Worm (Caenorhabditis elegans) whole organism, L1 larva: ENCODE results near the gene M04C3.2.
A peak's percentile ranks its signal among the peaks of the same experiment; 100 is the strongest.

ENCODE experiments used
- aha-1 ChIP-seq: fragments of 150-350 bp; optimal IDR thresholded peaks from 2 replicates; lab custom pipeline; 2014; ENCODE audit warnings: missing biosample characterization, missing genetic modification characterization
- alr-1 ChIP-seq: fragments of 200-800 bp; sonication (Bioruptor generic); optimal IDR thresholded peaks from 2 replicates; lab custom pipeline; 2018; ENCODE audit warnings: borderline replicate concordance, mild to moderate bottlenecking, missing genetic modification characterization, missing compliant biosample characterization
- blmp-1 ChIP-seq: fragments of 150-350 bp; optimal IDR thresholded peaks from 2 replicates; lab custom pipeline; 2014; ENCODE audit warnings: missing biosample characterization, missing genetic modification characterization
- ceh-82 ChIP-seq, 3 experiments: fragments of 150-350 bp in 1 of 3; sonication (generic microtip) in 2 of 3; optimal IDR thresholded peaks; 2 replicates each; lab custom pipeline; 2014 to 2017; ENCODE audit warnings: missing biosample characterization in 3 of 3, missing genetic modification characterization in 3 of 3
- ceh-88 ChIP-seq: fragments of 200-800 bp; sonication (Bioruptor generic); IDR thresholded peaks from 2 replicates; pipeline ENCODE4 v1.3.6; 2022; ENCODE audit warnings: missing genetic modification characterization, missing compliant biosample characterization
- ces-1 ChIP-seq: fragments of 150-350 bp; optimal IDR thresholded peaks from 2 replicates; lab custom pipeline; 2014; ENCODE audit warnings: missing biosample characterization, missing genetic modification reagents, missing genetic modification characterization
- dsc-1 ChIP-seq: sonication (generic microtip); optimal IDR thresholded peaks from 2 replicates; lab custom pipeline; 2016; ENCODE audit warnings: mild to moderate bottlenecking, missing genetic modification characterization, missing compliant biosample characterization
- efl-1 ChIP-seq, 4 experiments: fragments of 150-350 bp; optimal IDR thresholded peaks in 3 of 4; peaks in 1 of 4; 1 replicate in 1 of 4; 2 replicates in 3 of 4; lab custom pipeline; 2014; ENCODE audit warnings: missing biosample characterization in 2 of 4, missing genetic modification characterization in 2 of 4, missing genetic modification reagents in 2 of 4
- elt-2 ChIP-seq: sonication (generic microtip); optimal IDR thresholded peaks from 2 replicates; lab custom pipeline; 2016; ENCODE audit warnings: missing genetic modification characterization, mild to moderate bottlenecking, inconsistent platforms, missing compliant biosample characterization, missing genetic modification reagents
- ets-5 ChIP-seq: fragments of 200-800 bp; sonication (Bioruptor generic); IDR thresholded peaks from 2 replicates; pipeline ENCODE4 v1.3.6; 2022; ENCODE audit warnings: missing genetic modification characterization, missing compliant biosample characterization
- fos-1 ChIP-seq: fragments of 150-350 bp; optimal IDR thresholded peaks from 2 replicates; lab custom pipeline; 2014; ENCODE audit warnings: missing biosample characterization, missing genetic modification characterization
- irx-1 ChIP-seq: sonication (generic microtip); optimal IDR thresholded peaks from 2 replicates; lab custom pipeline; 2016; ENCODE audit warnings: missing genetic modification characterization, missing compliant biosample characterization
- isw-1 ChIP-seq: fragments of 200-800 bp; sonication (Bioruptor generic); IDR thresholded peaks from 2 replicates; pipeline ENCODE4 v1.3.6; 2022; ENCODE audit warnings: missing genetic modification characterization, missing compliant biosample characterization
- lin-13 ChIP-seq: fragments of 150-350 bp; optimal IDR thresholded peaks from 2 replicates; lab custom pipeline; 2014; ENCODE audit warnings: missing biosample characterization, missing genetic modification reagents, missing genetic modification characterization
- lin-35 ChIP-seq, 2 experiments: fragments of 150-350 bp; optimal IDR thresholded peaks; 2 replicates each; lab custom pipeline; 2014; ENCODE audit warnings: missing biosample characterization in 2 of 2, missing genetic modification characterization in 2 of 2, missing genetic modification reagents in 2 of 2
- mef-2 ChIP-seq: fragments of 150-350 bp; optimal IDR thresholded peaks from 2 replicates; lab custom pipeline; 2014; ENCODE audit warnings: missing biosample characterization, missing genetic modification characterization
- nhr-19 ChIP-seq: fragments of 200-800 bp; sonication (Bioruptor generic); conservative IDR thresholded peaks from 2 replicates; pipeline ENCODE4 v1.3.6; 2022; ENCODE audit warnings: missing genetic modification characterization, missing compliant biosample characterization
- nhr-237 ChIP-seq: fragments of 150-350 bp; optimal IDR thresholded peaks from 2 replicates; lab custom pipeline; 2014; ENCODE audit warnings: missing biosample characterization, missing genetic modification characterization
- nhr-76 ChIP-seq: sonication (generic microtip); optimal IDR thresholded peaks from 2 replicates; lab custom pipeline; 2017; ENCODE audit warnings: missing biosample characterization, missing genetic modification characterization
- nhr-77 ChIP-seq: fragments of 150-350 bp; optimal IDR thresholded peaks from 2 replicates; lab custom pipeline; 2014; ENCODE audit warnings: missing biosample characterization, missing genetic modification characterization
- nhr-84 ChIP-seq: sonication (generic microtip); optimal IDR thresholded peaks from 2 replicates; lab custom pipeline; 2017; ENCODE audit warnings: missing biosample characterization, missing genetic modification characterization
- nhr-85 ChIP-seq: sonication (generic microtip); peaks from one replicate; lab custom pipeline; 2016; ENCODE audit warnings: missing genetic modification characterization, inconsistent platforms, missing compliant biosample characterization
- pag-3 ChIP-seq: sonication (generic microtip); optimal IDR thresholded peaks from 2 replicates; lab custom pipeline; 2017; ENCODE audit warnings: missing genetic modification characterization, mild to moderate bottlenecking, missing compliant biosample characterization, antibody characterized with exemption, borderline replicate concordance; ENCODE audit not compliant: insufficient read depth
- pqm-1 ChIP-seq: sonication (generic microtip); optimal IDR thresholded peaks from 3 replicates; lab custom pipeline; 2017; ENCODE audit warnings: missing biosample characterization, missing genetic modification characterization
- skn-1 ChIP-seq: fragments of 150-350 bp; optimal IDR thresholded peaks from 2 replicates; lab custom pipeline; 2014; ENCODE audit warnings: missing biosample characterization, missing genetic modification characterization
- snpc-4 ChIP-seq: fragments of 150-350 bp; optimal IDR thresholded peaks from 2 replicates; lab custom pipeline; 2014; ENCODE audit warnings: missing biosample characterization, missing genetic modification characterization
- sptf-1 ChIP-seq: fragments of 150-350 bp; optimal IDR thresholded peaks from 2 replicates; lab custom pipeline; 2014; ENCODE audit warnings: missing biosample characterization, missing genetic modification characterization
- tbx-2 ChIP-seq: sonication (generic microtip); optimal IDR thresholded peaks from 2 replicates; lab custom pipeline; 2016; ENCODE audit warnings: missing genetic modification characterization, missing compliant biosample characterization
- tlp-1 ChIP-seq: fragments of 150-350 bp; optimal IDR thresholded peaks from 2 replicates; lab custom pipeline; 2014; ENCODE audit warnings: missing biosample characterization, missing genetic modification characterization
- unc-30 ChIP-seq: sonication (generic microtip); optimal IDR thresholded peaks from 2 replicates; lab custom pipeline; 2017; ENCODE audit warnings: missing biosample characterization, missing genetic modification characterization
- unc-62 ChIP-seq: fragments of 150-350 bp; optimal IDR thresholded peaks from 2 replicates; lab custom pipeline; 2014; ENCODE audit warnings: missing biosample characterization, missing genetic modification reagents, missing genetic modification characterization
- unc-86 ChIP-seq: sonication (generic microtip); optimal IDR thresholded peaks from 2 replicates; lab custom pipeline; 2016; ENCODE audit warnings: missing genetic modification characterization, missing compliant biosample characterization
- xbp-1 ChIP-seq: sonication (generic microtip); optimal IDR thresholded peaks from 2 replicates; lab custom pipeline; 2016; ENCODE audit warnings: missing genetic modification characterization, missing compliant biosample characterization
- zip-4 ChIP-seq: fragments of 200-800 bp; sonication (Bioruptor generic); optimal IDR thresholded peaks from 2 replicates; lab custom pipeline; 2018; ENCODE audit warnings: mild to moderate bottlenecking, missing genetic modification characterization, moderate library complexity, missing compliant biosample characterization

The M04C3.2 gene

DNA sequence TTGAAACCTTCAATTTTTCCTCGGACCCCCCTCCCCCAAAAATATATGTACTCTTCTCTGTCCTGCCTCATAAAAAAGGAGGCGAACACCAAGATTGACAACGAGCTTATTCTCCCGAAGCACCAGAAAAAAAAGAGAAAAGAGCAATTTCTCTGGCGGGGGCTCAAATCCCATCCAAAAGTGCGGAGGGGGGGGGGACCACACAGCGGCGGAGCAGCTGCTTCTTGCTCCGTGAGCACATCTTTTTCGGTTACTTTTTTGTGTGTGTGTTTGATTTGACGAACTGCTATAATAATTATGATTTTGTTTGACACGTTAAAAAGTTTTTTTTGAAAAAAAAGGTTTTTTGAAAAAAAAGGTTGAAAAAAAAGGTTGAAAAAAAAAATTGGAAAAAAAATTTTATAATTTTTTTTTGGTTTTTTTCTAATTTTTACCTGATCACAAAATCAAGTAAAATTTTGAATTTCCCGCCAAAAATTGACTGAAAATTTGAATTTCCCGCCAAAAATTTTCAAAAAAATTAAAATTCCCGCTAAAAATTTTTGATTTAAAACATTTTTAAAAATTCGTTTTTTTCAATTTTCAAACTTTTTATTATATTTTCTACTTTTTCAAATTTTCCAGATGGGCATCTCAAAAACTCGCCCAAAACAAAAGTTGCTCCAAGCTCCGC lies 25.3 kb upstream of the M04C3.2 start, which contains the start of gene Y43F8B.10:
Gene Y43F8B.10 (plus strand): TSS at position 623 of the 673 bp plus-strand sequence.
- TF ChIP-seq lin-35 (GFP tag; optimal IDR thresholded peaks at IDR 0.05; lab: Kevin White, UChicago) (no peak), efl-1 (optimal IDR thresholded peaks at IDR 0.05; lab: Kevin White, UChicago) (no peak), efl-1 (GFP tag; optimal IDR thresholded peaks at IDR 0.05 in 1 of 2; lab: Kevin White, UChicago) (peak in 1 of 2 experiments; percentile 44), nhr-84 (tag; lab: Kevin White, UChicago) (no peak), aha-1 (tag; lab: Kevin White, UChicago) (no peak)

DNA sequence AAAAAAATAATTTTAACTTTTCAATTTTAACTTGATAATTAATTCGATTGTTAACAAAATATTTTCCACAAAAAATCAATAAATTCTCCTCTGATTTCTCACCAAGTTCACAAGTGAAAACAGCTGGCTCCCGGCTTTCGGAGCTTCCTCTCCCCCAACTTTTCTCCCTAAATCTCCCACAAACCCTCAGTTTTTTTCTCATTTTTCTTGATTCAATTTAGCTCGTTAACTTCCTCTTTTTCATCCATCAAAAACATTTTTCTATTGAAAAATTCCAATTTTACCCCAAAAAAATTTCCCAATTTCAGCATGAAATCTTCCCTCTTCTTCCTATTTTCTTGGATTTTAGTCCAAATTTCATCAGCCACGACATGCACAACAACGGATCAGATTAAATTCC lies 21.7 kb upstream of the M04C3.2 start, which contains the start of gene Y43F8B.11:
Gene Y43F8B.11 (plus strand): TSS at position 301 of the 400 bp plus-strand sequence.
- TF ChIP-seq nhr-237, result no peak
- TF ChIP-seq dsc-1 (tag; lab: Kevin White, UChicago), result peak; percentile 48
- peak; percentile 38 for TF ChIP-seq nhr-85

DNA sequence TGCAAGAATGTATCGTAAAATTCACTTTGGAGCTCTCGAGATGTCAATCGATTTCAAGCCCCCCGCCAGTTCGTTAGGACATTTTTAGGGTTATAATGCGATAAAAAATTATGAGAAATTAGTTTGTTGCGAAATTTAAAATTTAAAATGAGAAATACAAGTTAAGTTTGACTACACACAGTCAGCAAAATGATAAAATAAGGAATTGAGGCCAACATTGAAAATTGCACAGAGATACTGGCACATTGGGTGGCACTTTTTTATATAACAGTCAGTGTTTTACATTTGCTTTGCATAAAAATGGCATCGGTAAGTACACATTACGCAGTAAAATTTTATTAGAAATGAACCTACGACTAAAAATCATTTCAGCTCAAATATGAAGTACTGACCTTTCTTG lies 19.4 kb upstream of the M04C3.2 start, which contains the start of gene Y43F8B.12:
Gene Y43F8B.12 (plus strand): TSS at position 301 of the 400 bp plus-strand sequence.
- no peak for TF ChIP-seq nhr-19 (GFP tag; lab: Robert Waterston, UW)
- TF ChIP-seq alr-1, result no peak
- TF ChIP-seq pqm-1 (tag; lab: Kevin White, UChicago), result no peak
- no peak for TF ChIP-seq nhr-237
- TF ChIP-seq zip-4 (GFP tag; lab: Kevin White, UChicago), result no peak
- no peak for TF ChIP-seq nhr-84 (tag; lab: Kevin White, UChicago)
- no peak for TF ChIP-seq mef-2
- TF ChIP-seq ets-5 (GFP tag; lab: Robert Waterston, UW), result no peak
- TF ChIP-seq irx-1 (tag; lab: Kevin White, UChicago), result no peak

DNA sequence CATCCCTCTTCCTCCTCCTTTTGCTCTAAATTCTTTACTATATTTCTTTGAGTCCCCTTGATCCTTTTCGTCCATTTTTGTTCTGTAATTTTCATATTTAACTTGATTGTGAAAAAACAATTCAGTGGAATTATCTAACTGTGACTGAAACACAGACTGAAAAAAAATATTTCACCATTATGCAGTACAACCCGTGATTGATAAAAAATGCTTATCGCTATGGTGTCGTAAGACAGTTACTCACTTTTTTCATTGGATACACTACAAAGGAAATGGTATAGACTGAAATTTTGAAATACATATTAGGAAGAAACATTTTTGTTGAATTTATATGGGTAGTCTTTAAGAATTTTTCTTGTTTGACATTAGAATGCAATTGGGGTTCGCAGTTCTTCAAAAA lies 18.9 kb upstream of the M04C3.2 start, which contains the start of gene Y43F8B.23:
Gene Y43F8B.23 (minus strand): TSS at position 75 of the 400 bp plus-strand sequence.
- TF ChIP-seq elt-2 (tag; lab: Kevin White, UChicago), result peak; percentile 48
- no peak for TF ChIP-seq nhr-76 (tag; lab: Kevin White, UChicago)
- peak in 1 of 2 experiments; percentile 7 for TF ChIP-seq lin-35 (GFP tag; optimal IDR thresholded peaks at IDR 0.05; lab: Kevin White, UChicago)

DNA sequence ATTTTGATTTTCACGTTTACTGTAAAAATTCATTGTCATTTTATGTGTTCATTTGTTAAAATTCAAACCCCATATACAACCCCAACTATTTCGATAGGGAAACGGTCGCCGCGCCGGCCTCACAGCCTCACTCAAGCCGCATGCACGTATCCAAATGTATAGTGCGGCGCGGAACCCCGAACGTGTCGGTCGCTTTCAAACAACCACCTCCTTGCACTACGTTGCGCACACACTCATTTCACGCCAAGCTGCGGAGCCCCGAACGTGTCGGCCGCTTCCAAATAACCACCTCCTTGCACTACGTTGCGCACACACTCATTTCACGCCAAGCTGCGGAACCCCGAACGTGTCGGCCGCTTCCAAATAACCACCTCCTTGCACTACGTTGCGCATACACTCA lies 18.1 kb upstream of the M04C3.2 start:
- TF ChIP-seq snpc-4 (tag; lab: Kevin White, UChicago), result peak; percentile 48

DNA sequence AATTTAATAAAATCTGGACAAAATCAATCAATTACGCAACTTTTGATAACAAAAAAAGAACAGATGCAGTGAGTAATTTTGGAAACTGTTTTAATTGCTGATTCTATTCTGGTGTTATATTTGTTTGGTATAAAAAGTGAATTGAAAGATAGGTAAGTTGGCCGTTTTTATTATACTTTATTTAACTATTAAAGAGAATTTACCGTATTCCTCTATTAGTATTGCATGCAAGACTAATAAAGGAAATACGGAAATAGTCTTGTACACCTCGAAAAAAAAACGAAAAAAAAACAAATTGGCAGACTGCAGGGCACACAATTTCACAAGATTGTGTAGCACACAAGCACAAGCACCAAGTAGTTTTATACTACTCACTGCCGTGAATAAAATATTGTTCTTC lies 13.9 kb upstream of the M04C3.2 start, which contains the start of gene Y43F8B.25:
Gene Y43F8B.25 (plus strand): TSS at position 301 of the 400 bp plus-strand sequence.
- TF ChIP-seq unc-30 (tag; lab: Kevin White, UChicago), result no peak
- no peak for TF ChIP-seq tlp-1 (tag; lab: Kevin White, UChicago)
- no peak for TF ChIP-seq tbx-2 (tag; lab: Kevin White, UChicago)
- TF ChIP-seq skn-1 (tag; lab: Kevin White, UChicago), result no peak
- no peak for TF ChIP-seq ceh-88 (GFP tag; lab: Robert Waterston, UW)
- TF ChIP-seq unc-86 (tag; lab: Kevin White, UChicago), result no peak
- no peak for TF ChIP-seq isw-1 (GFP tag; lab: Robert Waterston, UW)
- TF ChIP-seq sptf-1 (tag; lab: Kevin White, UChicago), result no peak
- TF ChIP-seq nhr-77 (tag; lab: Kevin White, UChicago), result no peak
- no peak for TF ChIP-seq ceh-82 (tag; optimal IDR thresholded peaks at IDR 0.05; lab: Kevin White, UChicago)
- no peak for TF ChIP-seq unc-62
- no peak for TF ChIP-seq pag-3 (tag; lab: Kevin White, UChicago)
- no peak for TF ChIP-seq ces-1 (GFP tag; lab: Kevin White, UChicago)
- no peak for TF ChIP-seq mef-2
- TF ChIP-seq lin-13, result no peak
- no peak for TF ChIP-seq fos-1
- TF ChIP-seq blmp-1 (tag; lab: Kevin White, UChicago), result no peak
- no peak for TF ChIP-seq xbp-1 (tag; lab: Kevin White, UChicago)
- TF ChIP-seq alr-1, result no peak
